Fruit fly (Drosophila melanogaster) whole organism, pupa: ENCODE data around the gene CG5412.
A peak's percentile ranks its signal among the peaks of the same experiment; 100 is the strongest.

Source experiments
- CG10348 ChIP-seq: fragments of 200-800 bp; sonication (Bioruptor generic); IDR thresholded peaks from 2 replicates; pipeline ENCODE4 v1.3.6; 2022; ENCODE audit warnings: missing biosample characterization, missing genetic modification characterization
- CG12605 ChIP-seq: fragments of 200-800 bp; sonication (Bioruptor generic); IDR thresholded peaks from 2 replicates; pipeline ENCODE4 v1.3.6; 2022; ENCODE audit warnings: missing biosample characterization, missing genetic modification characterization
- CG13204 ChIP-seq: fragments of 200-800 bp; sonication (Bioruptor generic); optimal IDR thresholded peaks from 2 replicates; lab custom pipeline; 2018; ENCODE audit warnings: missing biosample characterization, mild to moderate bottlenecking, missing genetic modification characterization, moderate library complexity
- CG14655 ChIP-seq: fragments of 200-800 bp; sonication (Bioruptor generic); optimal IDR thresholded peaks from 3 replicates; lab custom pipeline; 2017; ENCODE audit warnings: mild to moderate bottlenecking, missing biosample characterization, missing genetic modification reagents, missing genetic modification characterization
- CG15710 ChIP-seq: fragments of 200-800 bp; sonication (Bioruptor generic); optimal IDR thresholded peaks from 2 replicates; lab custom pipeline; 2018; ENCODE audit warnings: missing biosample characterization, mild to moderate bottlenecking, missing genetic modification characterization, moderate library complexity
- CG17806 ChIP-seq: fragments of 200-800 bp; sonication (Bioruptor generic); optimal IDR thresholded peaks from 2 replicates; lab custom pipeline; 2018; ENCODE audit warnings: missing biosample characterization, mild to moderate bottlenecking, missing genetic modification characterization, moderate library complexity
- CG32121 ChIP-seq: fragments of 200-800 bp; sonication (Bioruptor generic); IDR thresholded peaks from 2 replicates; pipeline ENCODE4 v1.3.6; 2022; ENCODE audit warnings: missing biosample characterization, missing genetic modification characterization
- CG34367 ChIP-seq: fragments of 200-800 bp; sonication (Bioruptor generic); optimal IDR thresholded peaks from 2 replicates; lab custom pipeline; 2018; ENCODE audit warnings: missing biosample characterization, mild to moderate bottlenecking, missing genetic modification characterization
- CG4496 ChIP-seq: fragments of 200-800 bp; sonication (Bioruptor generic); IDR thresholded peaks from 3 replicates; pipeline ENCODE4 v1.3.6; 2022; ENCODE audit warnings: missing biosample characterization, missing genetic modification characterization
- CG8159 ChIP-seq: fragments of 200-800 bp; sonication (Bioruptor generic); optimal IDR thresholded peaks from 3 replicates; lab custom pipeline; 2018; ENCODE audit warnings: missing biosample characterization, mild to moderate bottlenecking, missing genetic modification characterization, moderate library complexity
- CG8301 ChIP-seq: fragments of 200-800 bp; sonication (Bioruptor generic); optimal IDR thresholded peaks from 2 replicates; lab custom pipeline; 2018; ENCODE audit warnings: missing biosample characterization, mild to moderate bottlenecking, missing genetic modification characterization
- CG9948 ChIP-seq: fragments of 200-800 bp; sonication (Bioruptor generic); optimal IDR thresholded peaks from 2 replicates; lab custom pipeline; 2018; ENCODE audit warnings: missing biosample characterization, mild to moderate bottlenecking, missing genetic modification characterization, moderate library complexity
- D1 ChIP-seq: fragments of 200-800 bp; sonication (Bioruptor generic); optimal IDR thresholded peaks from 2 replicates; lab custom pipeline; 2018; ENCODE audit warnings: missing biosample characterization, mild to moderate bottlenecking, missing genetic modification characterization, moderate library complexity
- EcR ChIP-seq: fragments of 200-800 bp; sonication (Bioruptor generic); optimal IDR thresholded peaks from 3 replicates; lab custom pipeline; 2019; ENCODE audit warnings: missing biosample characterization, missing genetic modification characterization, mild to moderate bottlenecking, moderate library complexity, missing genetic modification reagents
- Ets98B ChIP-seq: fragments of 200-800 bp; sonication (Bioruptor generic); IDR thresholded peaks from 2 replicates; pipeline ENCODE4 v1.3.6; 2022; ENCODE audit warnings: missing biosample characterization, missing genetic modification characterization
- Pif1A ChIP-seq: fragments of 200-800 bp; sonication (Bioruptor generic); optimal IDR thresholded peaks from 3 replicates; lab custom pipeline; 2016; ENCODE audit warnings: missing biosample characterization, missing genetic modification characterization
- Pif1B ChIP-seq: fragments of 200-800 bp; sonication (Bioruptor generic); optimal IDR thresholded peaks from 3 replicates; lab custom pipeline; 2016; ENCODE audit warnings: missing biosample characterization, missing genetic modification characterization
- Snoo ChIP-seq: fragments of 200-800 bp; sonication (Bioruptor generic); optimal IDR thresholded peaks from 3 replicates; lab custom pipeline; 2017; ENCODE audit warnings: missing biosample characterization, mild to moderate bottlenecking, missing genetic modification characterization, inconsistent platforms
- fd96Ca ChIP-seq: fragments of 200-800 bp; sonication (Bioruptor generic); IDR thresholded peaks from 3 replicates; pipeline ENCODE4 v1.3.6; 2022; ENCODE audit warnings: missing biosample characterization, missing genetic modification characterization
- gl ChIP-seq: fragments of 200-800 bp; sonication (Bioruptor generic); optimal IDR thresholded peaks from 2 replicates; lab custom pipeline; 2018; ENCODE audit warnings: missing biosample characterization, mild to moderate bottlenecking, missing genetic modification characterization
- rn ChIP-seq: fragments of 200-800 bp; sonication (Bioruptor generic); IDR thresholded peaks from 2 replicates; pipeline ENCODE4 v1.3.6; 2022; ENCODE audit warnings: missing biosample characterization, missing genetic modification characterization

Gene CG5412

DNA sequence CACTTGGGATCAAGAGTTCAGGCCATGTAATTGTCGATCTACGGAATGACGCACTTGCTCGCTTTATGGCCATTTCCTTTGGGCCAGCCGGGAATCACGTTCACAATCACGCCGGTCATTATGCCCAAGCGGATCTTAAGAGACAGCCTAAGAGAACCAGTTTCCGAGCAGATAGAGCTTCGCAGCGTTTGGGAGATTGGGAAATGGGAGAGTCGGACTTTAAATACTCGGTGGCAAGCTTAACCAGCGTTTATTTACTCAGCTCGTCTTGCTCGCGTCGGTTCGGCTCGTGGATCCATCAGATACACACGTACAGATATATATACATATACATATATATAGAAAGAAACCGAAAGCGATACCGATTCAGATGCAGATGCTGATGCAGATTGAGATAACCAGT, 11.3 kb upstream of the CG5412 start:
- peak; percentile 54 for TF ChIP-seq EcR (GFP tag; lab: Kevin White, UChicago)
- TF ChIP-seq CG13204 (GFP tag; lab: Kevin White, UChicago): no peak
- TF ChIP-seq CG14655 (GFP tag; lab: Kevin White, UChicago): peak; percentile 16
- no peak for TF ChIP-seq CG10348 (GFP tag; lab: Robert Waterston, UW)
- TF ChIP-seq gl (tag; lab: Kevin White, UChicago): no peak
- no peak for TF ChIP-seq CG9948 (tag; lab: Kevin White, UChicago)
- 0 out of 3 replicates have a peak, but pooled peaks have one; percentile 30 for TF ChIP-seq CG4496 (GFP tag; lab: Robert Waterston, UW)
- no peak for TF ChIP-seq CG8301 (tag; lab: Kevin White, UChicago)
- no peak; the same call in 2 of the 3 replicates for TF ChIP-seq fd96Ca (GFP tag; lab: Robert Waterston, UW)
- 0 out of 2 replicates have a peak, but pooled peaks have one; percentile 23 for TF ChIP-seq CG32121
- no peak for TF ChIP-seq CG15710 (tag; lab: Kevin White, UChicago)
- no peak for TF ChIP-seq rn (GFP tag; lab: Robert Waterston, UW)
- peak; percentile 18 for TF ChIP-seq Snoo (tag; lab: Kevin White, UChicago)
- TF ChIP-seq CG17806 (tag; lab: Kevin White, UChicago): no peak
- TF ChIP-seq Ets98B (GFP tag; lab: Robert Waterston, UW): peak; percentile 54; the same call in 1 of the 2 replicates
- peak; percentile 21 for TF ChIP-seq Pif1A
- peak; percentile 68 for TF ChIP-seq Pif1B
- TF ChIP-seq CG12605 (GFP tag; lab: Robert Waterston, UW): no peak
- TF ChIP-seq CG34367 (tag; lab: Kevin White, UChicago): no peak
- no peak for TF ChIP-seq D1 (tag; lab: Kevin White, UChicago)
- TF ChIP-seq CG8159 (tag; lab: Kevin White, UChicago): no peak

DNA sequence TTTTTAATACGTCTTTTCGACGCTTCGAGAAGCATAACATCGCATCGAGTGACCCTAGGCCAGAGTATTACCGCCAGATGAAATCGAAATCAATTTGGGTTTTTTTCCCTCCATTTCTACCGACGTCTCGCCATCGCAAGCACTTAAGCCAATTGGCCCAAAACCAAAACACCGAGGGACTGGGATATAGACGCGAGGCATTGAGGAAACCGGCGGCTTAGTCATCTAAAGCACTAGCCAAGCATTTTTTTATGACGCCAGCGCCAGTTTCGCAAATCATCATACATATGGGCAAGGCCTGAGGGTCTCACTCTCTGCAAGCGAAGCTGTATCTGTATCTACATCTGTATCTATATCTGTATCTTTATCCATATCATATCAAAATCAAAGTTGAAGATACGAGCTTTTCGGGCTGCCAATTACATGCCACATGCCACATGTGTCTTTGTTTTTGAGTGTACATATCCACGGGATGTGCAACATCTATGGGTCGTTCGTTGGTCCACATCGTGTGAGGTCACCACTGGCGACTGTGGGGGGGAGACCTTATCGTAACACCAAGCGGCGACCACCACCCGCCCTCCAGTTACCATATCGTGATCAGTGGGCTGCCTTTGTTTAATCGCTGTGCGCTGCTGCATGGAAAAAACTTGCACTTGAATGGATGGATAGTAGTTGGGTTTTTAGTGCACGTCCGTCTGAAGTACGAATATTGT, 9.2 kb upstream of the CG5412 start:
- TF ChIP-seq gl (tag; lab: Kevin White, UChicago): no peak
- TF ChIP-seq Ets98B (GFP tag; lab: Robert Waterston, UW): no peak
- TF ChIP-seq Pif1A: no peak
- TF ChIP-seq CG15710 (tag; lab: Kevin White, UChicago): no peak
- no peak for TF ChIP-seq Snoo (tag; lab: Kevin White, UChicago)
- TF ChIP-seq EcR (GFP tag; lab: Kevin White, UChicago): peak; percentile 39
- TF ChIP-seq CG4496 (GFP tag; lab: Robert Waterston, UW): 0 out of 3 replicates have a peak, but pooled peaks have one; percentile 7
- no peak for TF ChIP-seq fd96Ca (GFP tag; lab: Robert Waterston, UW)

dm6 chr3R:20573326-20573725, 3.5 kb upstream of the CG5412 start:
- no peak for TF ChIP-seq CG10348 (GFP tag; lab: Robert Waterston, UW)
- TF ChIP-seq CG14655 (GFP tag; lab: Kevin White, UChicago): no peak
- TF ChIP-seq CG15710 (tag; lab: Kevin White, UChicago): no peak
- no peak for TF ChIP-seq Ets98B (GFP tag; lab: Robert Waterston, UW)
- no peak for TF ChIP-seq gl (tag; lab: Kevin White, UChicago)

DNA sequence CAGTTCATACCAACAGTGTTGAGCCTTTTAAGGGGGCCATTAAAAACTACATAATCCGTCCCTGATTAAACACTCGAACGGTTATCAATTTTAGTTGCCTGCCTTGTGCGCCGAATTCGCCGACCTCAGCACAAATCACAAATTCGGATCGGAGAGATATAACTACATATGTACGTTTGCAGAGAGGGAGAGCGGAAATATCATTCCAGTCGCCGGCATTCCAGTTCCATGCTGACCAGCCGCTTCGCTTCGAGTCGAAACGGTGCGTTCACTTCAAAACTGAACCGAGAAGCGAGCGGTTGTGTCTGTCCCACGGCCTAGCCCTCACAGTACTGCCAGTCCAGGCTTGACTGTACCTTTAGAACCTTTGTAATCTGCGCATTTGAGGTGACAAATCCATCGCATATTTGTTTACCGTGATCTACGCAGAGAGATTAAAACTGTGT, 2.3 kb upstream of the CG5412 start:
- TF ChIP-seq D1 (tag; lab: Kevin White, UChicago) (no peak), rn (GFP tag; lab: Robert Waterston, UW) (no peak), CG17806 (tag; lab: Kevin White, UChicago) (no peak), CG14655 (GFP tag; lab: Kevin White, UChicago) (no peak), CG8159 (tag; lab: Kevin White, UChicago) (no peak), Snoo (tag; lab: Kevin White, UChicago) (no peak), gl (tag; lab: Kevin White, UChicago) (no peak)

- TF ChIP-seq CG34367 (tag; lab: Kevin White, UChicago): peak; percentile 55
- peak; percentile 66 for TF ChIP-seq Snoo (tag; lab: Kevin White, UChicago)
- no peak for TF ChIP-seq D1 (tag; lab: Kevin White, UChicago)
- TF ChIP-seq CG14655 (GFP tag; lab: Kevin White, UChicago): no peak
- TF ChIP-seq Ets98B (GFP tag; lab: Robert Waterston, UW): peak; percentile 78
- no peak for TF ChIP-seq Pif1B
- peak; percentile 70 for TF ChIP-seq CG17806 (tag; lab: Kevin White, UChicago)
- peak; percentile 64 for TF ChIP-seq CG8301 (tag; lab: Kevin White, UChicago)
- TF ChIP-seq CG9948 (tag; lab: Kevin White, UChicago): peak; percentile 65
- peak; percentile 33 for TF ChIP-seq gl (tag; lab: Kevin White, UChicago)
- TF ChIP-seq CG32121: peak; percentile 66
- peak; percentile 98 for TF ChIP-seq EcR (GFP tag; lab: Kevin White, UChicago)
- no peak for TF ChIP-seq CG8159 (tag; lab: Kevin White, UChicago)
- no peak for TF ChIP-seq CG10348 (GFP tag; lab: Robert Waterston, UW)
- TF ChIP-seq rn (GFP tag; lab: Robert Waterston, UW): no peak
- peak; percentile 77 for TF ChIP-seq CG4496 (GFP tag; lab: Robert Waterston, UW)
- TF ChIP-seq CG12605 (GFP tag; lab: Robert Waterston, UW): peak; percentile 57; the same call in 1 of the 2 replicates
- TF ChIP-seq CG15710 (tag; lab: Kevin White, UChicago): peak; percentile 78
- no peak for TF ChIP-seq CG13204 (GFP tag; lab: Kevin White, UChicago)
- TF ChIP-seq Pif1A: no peak
- peak; percentile 81 for TF ChIP-seq fd96Ca (GFP tag; lab: Robert Waterston, UW)
- TF ChIP-seq, all 21 proteins: peak for 13
Measured at dm6 chr3R:20579816-20580215, 3.0 kb downstream of the CG5412 start, which contains the start of the genes EloB and Srp14. Gene EloB (minus strand): TSS chr3R:20579850. Gene Srp14 (plus strand): TSS chr3R:20580115.
